Fruit fly (Drosophila melanogaster): ENCODE measurements around the gene GstO2.
A peak's percentile ranks its signal among the peaks of the same experiment; 100 is the strongest.

Gene GstO2

dm6 chr3L:8529701-8530100 is 6.4 kb upstream of the GstO2 start:
- TF ChIP-seq Ets98B (GFP tag; IDR thresholded peaks at IDR 0.05), result no peak
- no peak for TF ChIP-seq gl (tag; optimal IDR thresholded peaks at IDR 0.05)

dm6 chr3L:8528546-8528945 is 5.2 kb upstream of the GstO2 start:
- TF ChIP-seq EcR (GFP tag; optimal IDR thresholded peaks at IDR 0.05) (no peak), Snoo (tag; optimal IDR thresholded peaks at IDR 0.05) (no peak), CG4496 (GFP tag; IDR thresholded peaks at IDR 0.05) (no peak), Pif1B (GFP tag; optimal IDR thresholded peaks at IDR 0.05) (no peak), CG10348 (GFP tag; IDR thresholded peaks at IDR 0.05) (no peak)

- TF ChIP-seq CG4496 (GFP tag; IDR thresholded peaks at IDR 0.05) (no peak), EcR (GFP tag; optimal IDR thresholded peaks at IDR 0.05) (no peak), Snoo (tag; optimal IDR thresholded peaks at IDR 0.05) (no peak), fd96Ca (GFP tag; IDR thresholded peaks at IDR 0.05) (no peak), CG8301 (tag; optimal IDR thresholded peaks at IDR 0.05) (no peak), CG9948 (tag; optimal IDR thresholded peaks at IDR 0.05) (no peak), CG34367 (tag; optimal IDR thresholded peaks at IDR 0.05) (no peak), CG14655 (GFP tag; optimal IDR thresholded peaks at IDR 0.05) (no peak), Pif1B (GFP tag; optimal IDR thresholded peaks at IDR 0.05) (no peak), CG8159 (tag; optimal IDR thresholded peaks at IDR 0.05) (no peak)
Measured at dm6 chr3L:8527829-8528228, 4.5 kb upstream of the GstO2 start.

- TF ChIP-seq D1 (tag; optimal IDR thresholded peaks at IDR 0.05), result peak; percentile 8
- TF ChIP-seq fd96Ca (GFP tag; IDR thresholded peaks at IDR 0.05), result no peak
- no peak for TF ChIP-seq CG14655 (GFP tag; optimal IDR thresholded peaks at IDR 0.05)
Measured at dm6 chr3L:8525691-8526421, 2.6 kb upstream of the GstO2 start.

dm6 chr3L:8524816-8525625 is 1.7 kb upstream of the GstO2 start, which contains the start of the genes GstO1 and foi:
Gene GstO1 (minus strand): TSS chr3L:8524866.
Gene foi (plus strand): TSS chr3L:8525244.
- TF ChIP-seq CG9948 (tag; optimal IDR thresholded peaks at IDR 0.05) (no peak), CG13204 (GFP tag; optimal IDR thresholded peaks at IDR 0.05) (no peak), CG10348 (GFP tag; IDR thresholded peaks at IDR 0.05) (no peak), CG14655 (GFP tag; optimal IDR thresholded peaks at IDR 0.05) (no peak), CG34367 (tag; optimal IDR thresholded peaks at IDR 0.05) (no peak), CG15710 (tag; optimal IDR thresholded peaks at IDR 0.05) (peak; percentile 14), Pif1B (GFP tag; optimal IDR thresholded peaks at IDR 0.05) (no peak), rn (GFP tag; IDR thresholded peaks at IDR 0.05) (no peak), CG17806 (tag; optimal IDR thresholded peaks at IDR 0.05) (no peak), CG8159 (tag; optimal IDR thresholded peaks at IDR 0.05) (peak; percentile 80), EcR (GFP tag; optimal IDR thresholded peaks at IDR 0.05) (no peak), Pif1A (GFP tag; optimal IDR thresholded peaks at IDR 0.05) (no peak), D1 (tag; optimal IDR thresholded peaks at IDR 0.05) (no peak), Snoo (tag; optimal IDR thresholded peaks at IDR 0.05) (peak; percentile 5), gl (tag; optimal IDR thresholded peaks at IDR 0.05) (peak; percentile 8), CG4496 (GFP tag; IDR thresholded peaks at IDR 0.05) (peak; percentile 38; the same call in 2 of the 3 replicates), CG12605 (GFP tag; IDR thresholded peaks at IDR 0.05) (no peak), fd96Ca (GFP tag; IDR thresholded peaks at IDR 0.05) (no peak), CG8301 (tag; optimal IDR thresholded peaks at IDR 0.05) (no peak), CG32121 (GFP tag; IDR thresholded peaks at IDR 0.05) (0 out of 2 replicates have a peak, but pooled peaks have one; percentile 24), Ets98B (GFP tag; IDR thresholded peaks at IDR 0.05) (peak; percentile 45; the same call in 1 of the 2 replicates)

- TF ChIP-seq CG32121 (GFP tag; IDR thresholded peaks at IDR 0.05) (no peak), CG8159 (tag; optimal IDR thresholded peaks at IDR 0.05) (no peak), gl (tag; optimal IDR thresholded peaks at IDR 0.05) (no peak), CG10348 (GFP tag; IDR thresholded peaks at IDR 0.05) (no peak), fd96Ca (GFP tag; IDR thresholded peaks at IDR 0.05) (no peak), CG9948 (tag; optimal IDR thresholded peaks at IDR 0.05) (no peak), Pif1B (GFP tag; optimal IDR thresholded peaks at IDR 0.05) (no peak), Snoo (tag; optimal IDR thresholded peaks at IDR 0.05) (no peak), EcR (GFP tag; optimal IDR thresholded peaks at IDR 0.05) (no peak), Pif1A (GFP tag; optimal IDR thresholded peaks at IDR 0.05) (no peak), D1 (tag; optimal IDR thresholded peaks at IDR 0.05) (no peak), CG13204 (GFP tag; optimal IDR thresholded peaks at IDR 0.05) (no peak), CG14655 (GFP tag; optimal IDR thresholded peaks at IDR 0.05) (no peak), CG12605 (GFP tag; IDR thresholded peaks at IDR 0.05) (no peak), CG34367 (tag; optimal IDR thresholded peaks at IDR 0.05) (no peak), CG4496 (GFP tag; IDR thresholded peaks at IDR 0.05) (no peak)
Measured at dm6 chr3L:8520252-8520651, 3.0 kb downstream of the GstO2 start, which contains the start of gene se. Gene se (plus strand): TSS chr3L:8520552.
